Fruit fly (Drosophila melanogaster): Measurements from ENCODE around the gene CG33635.
A peak's percentile ranks its signal among the peaks of the same experiment; 100 is the strongest.

Gene CG33635

DNA sequence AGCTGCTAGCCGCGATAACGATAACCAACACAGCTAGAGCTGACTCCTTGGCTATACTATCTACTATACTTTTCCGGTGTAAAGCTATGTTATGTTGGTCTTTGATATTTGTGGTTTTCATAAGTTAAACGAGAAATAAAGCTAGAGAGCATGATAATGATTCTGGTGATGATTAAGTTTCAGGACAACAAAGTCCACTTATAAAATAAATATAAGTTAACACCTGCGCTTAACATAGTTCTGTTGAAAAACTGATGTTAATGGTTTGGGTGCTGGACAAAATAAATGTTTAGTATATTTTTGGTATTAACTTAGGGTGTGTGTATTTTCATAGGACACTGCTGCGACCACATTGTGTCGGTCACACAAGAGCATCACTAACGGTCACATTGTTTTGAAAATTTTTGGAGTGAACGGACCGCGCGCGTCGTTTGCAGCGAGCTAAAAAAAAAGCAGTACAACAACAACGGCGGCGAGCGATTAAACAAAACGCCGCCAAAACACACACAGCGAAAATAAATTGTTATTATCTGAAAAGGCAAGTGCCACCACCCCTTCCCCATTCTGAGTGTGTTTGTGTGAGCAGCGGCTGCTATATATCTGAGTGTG is at the start of gene CG33635, which contains the start of gene spen:
CG33635 (minus strand) TSS at position 16 of the 609 bp plus-strand sequence.
spen (plus strand) TSS at position 384 of the 609 bp plus-strand sequence.
- peak; percentile 38 for TF ChIP-seq Dp (GFP tag; optimal IDR thresholded peaks at IDR 0.05)
- no peak for TF ChIP-seq CG1529 (GFP tag; optimal IDR thresholded peaks at IDR 0.05)
- no peak for TF ChIP-seq CG7928 (GFP tag; optimal IDR thresholded peaks at IDR 0.05)
- TF ChIP-seq Sox102F (GFP tag; optimal IDR thresholded peaks at IDR 0.05), result no peak
- TF ChIP-seq BtbVII (GFP tag; optimal IDR thresholded peaks at IDR 0.05), result peak; percentile 71
- TF ChIP-seq sna (GFP tag; IDR thresholded peaks at IDR 0.05; ENCODE audit: partially characterized antibody), result no peak
- peak; percentile 44 for TF ChIP-seq org-1 (GFP tag; optimal IDR thresholded peaks at IDR 0.05)
- TF ChIP-seq eve (GFP tag; optimal IDR thresholded peaks at IDR 0.05), result peak in 1 of 2 experiments; percentile 79
- TF ChIP-seq MTF-1 (GFP tag; optimal IDR thresholded peaks at IDR 0.05; ENCODE audit: borderline replicate concordance), result peak; percentile 4
- TF ChIP-seq CG3065 (GFP tag; optimal IDR thresholded peaks at IDR 0.05), result no peak
- TF ChIP-seq sd (tag; optimal IDR thresholded peaks at IDR 0.05), result peak; percentile 52
- TF ChIP-seq CG10654 (GFP tag; optimal IDR thresholded peaks at IDR 0.05), result no peak
- peak; percentile 9 for TF ChIP-seq CG13424 (tag; optimal IDR thresholded peaks at IDR 0.05)
- TF ChIP-seq CG12744 (GFP tag; optimal IDR thresholded peaks at IDR 0.05), result peak; percentile 5
- no peak for TF ChIP-seq btn (GFP tag; optimal IDR thresholded peaks at IDR 0.05)
- TF ChIP-seq Atf-2 (GFP tag; optimal IDR thresholded peaks at IDR 0.05), result no peak
- no peak for TF ChIP-seq CG4854 (GFP tag; optimal IDR thresholded peaks at IDR 0.05)
- TF ChIP-seq Sox100B (GFP tag; optimal IDR thresholded peaks at IDR 0.05), result no peak
- TF ChIP-seq CG31365 (tag; optimal IDR thresholded peaks at IDR 0.05), result peak; percentile 18
- peak in 1 of 2 experiments; percentile 39 for TF ChIP-seq crp (GFP tag; optimal IDR thresholded peaks at IDR 0.05)
- TF ChIP-seq CG7839 (tag; optimal IDR thresholded peaks at IDR 0.05), result peak; percentile 4
- no peak for TF ChIP-seq CG18476 (GFP tag; optimal IDR thresholded peaks at IDR 0.05)
- peak; percentile 95 for TF ChIP-seq sqz (GFP tag; optimal IDR thresholded peaks at IDR 0.05)
- peak; percentile 7 for TF ChIP-seq CG18619 (GFP tag; optimal IDR thresholded peaks at IDR 0.05)
- no peak for TF ChIP-seq Dref (GFP tag; IDR thresholded peaks at IDR 0.05)
- TF ChIP-seq seq (GFP tag; IDR thresholded peaks at IDR 0.05), result no peak
- TF ChIP-seq onecut (GFP tag; IDR thresholded peaks at IDR 0.05), result peak; percentile 61
- peak; percentile 35 for TF ChIP-seq Spps (tag; optimal IDR thresholded peaks at IDR 0.05)
- no peak for TF ChIP-seq CG9876 (GFP tag; optimal IDR thresholded peaks at IDR 0.05)
- no peak for TF ChIP-seq TFAM (GFP tag; optimal IDR thresholded peaks at IDR 0.05)
- peak; percentile 30 for TF ChIP-seq CG15269 (tag; optimal IDR thresholded peaks at IDR 0.05)
- TF ChIP-seq phol (tag; optimal IDR thresholded peaks at IDR 0.05), result peak; percentile 21
- peak; percentile 51 for TF ChIP-seq Sry-δ (GFP tag; optimal IDR thresholded peaks at IDR 0.05)
- peak; percentile 60 for TF ChIP-seq CG6765 (GFP tag; optimal IDR thresholded peaks at IDR 0.05)
- no peak for TF ChIP-seq ATbp (GFP tag; optimal IDR thresholded peaks at IDR 0.05)
- peak; percentile 41 for TF ChIP-seq ewg (GFP tag; optimal IDR thresholded peaks at IDR 0.05)
- no peak for TF ChIP-seq cas (GFP tag; IDR thresholded peaks at IDR 0.05)
- peak; percentile 19 for TF ChIP-seq cwo (GFP tag; optimal IDR thresholded peaks at IDR 0.05)
- no peak for TF ChIP-seq CG13123 (GFP tag; optimal IDR thresholded peaks at IDR 0.05)
- no peak for TF ChIP-seq slou (GFP tag; optimal IDR thresholded peaks at IDR 0.05)
- TF ChIP-seq chn (GFP tag; optimal IDR thresholded peaks at IDR 0.05), result no peak
- no peak for TF ChIP-seq CG14667 (GFP tag; IDR thresholded peaks at IDR 0.05)
- no peak for TF ChIP-seq CG17612 (GFP tag; IDR thresholded peaks at IDR 0.05)
- no peak for TF ChIP-seq Aef1 (GFP tag; IDR thresholded peaks at IDR 0.05)
- peak in 1 of 2 experiments; percentile 23 for TF ChIP-seq Hr51 (GFP tag; optimal IDR thresholded peaks at IDR 0.05)
- peak; percentile 43 for TF ChIP-seq CG1233 (GFP tag; optimal IDR thresholded peaks at IDR 0.05)
- TF ChIP-seq CG34376 (GFP tag; optimal IDR thresholded peaks at IDR 0.05), result peak; percentile 88
- TF ChIP-seq gro (GFP tag; optimal IDR thresholded peaks at IDR 0.05), result peak; percentile 28
- peak in 1 of 2 experiments; percentile 33 for TF ChIP-seq dpn (GFP tag; optimal IDR thresholded peaks at IDR 0.05)
